Worm (Caenorhabditis elegans): Measurements from ENCODE around the gene Y54F10BM.23.

- TF ChIP-seq aptf-3 (GFP tag; IDR thresholded peaks at IDR 0.05) = no peak
- no peak for TF ChIP-seq lin-54 (GFP tag; optimal IDR thresholded peaks at IDR 0.05)
- TF ChIP-seq F57A8.1 (GFP tag; optimal IDR thresholded peaks at IDR 0.05) = no peak
- TF ChIP-seq chd-7 (tag; optimal IDR thresholded peaks at IDR 0.05) = no peak
These were observed 33.6 kb downstream of the Y54F10BM.23 start, which contains the start of gene srd-67 for ce11 chrIII:2245727-2246126.

Measured in whole organism, young adult.